Fruit fly (Drosophila melanogaster) whole organism, pupa: Measurements from ENCODE around the gene CG9133.

ENCODE experiments used
- CG32121 ChIP-seq: fragments of 200-800 bp; sonication (Bioruptor generic); IDR thresholded peaks from 2 replicates; pipeline ENCODE4 v1.3.6; 2022; ENCODE audit warnings: missing biosample characterization, missing genetic modification characterization
- EcR ChIP-seq: fragments of 200-800 bp; sonication (Bioruptor generic); optimal IDR thresholded peaks from 3 replicates; lab custom pipeline; 2019; ENCODE audit warnings: missing biosample characterization, missing genetic modification characterization, mild to moderate bottlenecking, moderate library complexity, missing genetic modification reagents
- Pif1A ChIP-seq: fragments of 200-800 bp; sonication (Bioruptor generic); optimal IDR thresholded peaks from 3 replicates; lab custom pipeline; 2016; ENCODE audit warnings: missing biosample characterization, missing genetic modification characterization

dm6 chr3L:1264998-1265397 lies 13.2 kb downstream of the CG9133 start:
- TF ChIP-seq CG32121 (GFP tag; lab: Robert Waterston, UW) (no peak), EcR (GFP tag; lab: Kevin White, UChicago) (no peak), Pif1A (peak; percentile 50)
